Worm (Caenorhabditis elegans) whole organism, early embryonic: Measurements from ENCODE around the gene arrd-10.

Source experiments
- B0310.2 ChIP-seq: sonication (generic microtip); optimal IDR thresholded peaks from 2 replicates; lab custom pipeline; 2016; ENCODE audit warnings: mild to moderate bottlenecking, missing genetic modification characterization, missing compliant biosample characterization
- F13C5.2 ChIP-seq: sonication (generic microtip); optimal IDR thresholded peaks from 2 replicates; lab custom pipeline; 2017; ENCODE audit warnings: mild to moderate bottlenecking, missing genetic modification characterization, inconsistent platforms, missing compliant biosample characterization
- aly-1 ChIP-seq: sonication (generic microtip); optimal IDR thresholded peaks from 2 replicates; lab custom pipeline; 2016; ENCODE audit warnings: missing genetic modification characterization, missing compliant biosample characterization
- ama-1 ChIP-seq: fragments of 150-350 bp; optimal IDR thresholded peaks from 2 replicates; lab custom pipeline; 2014
- ceh-13 ChIP-seq: fragments of 200-800 bp; sonication (Bioruptor generic); optimal IDR thresholded peaks from 2 replicates; lab custom pipeline; 2018; ENCODE audit warnings: mild to moderate bottlenecking, missing genetic modification characterization, missing compliant biosample characterization
- ceh-36 ChIP-seq: sonication (generic microtip); optimal IDR thresholded peaks from 2 replicates; lab custom pipeline; 2016; ENCODE audit warnings: missing genetic modification characterization, inconsistent platforms, missing compliant biosample characterization
- ets-7 ChIP-seq: sonication (generic microtip); optimal IDR thresholded peaks from 2 replicates; lab custom pipeline; 2016; ENCODE audit warnings: missing genotype, missing genetic modification characterization, missing compliant biosample characterization
- flt-1 ChIP-seq: fragments of 200-800 bp; sonication (Bioruptor generic); IDR thresholded peaks from 2 replicates; pipeline ENCODE4 v1.3.6; 2022; ENCODE audit warnings: missing genetic modification characterization, missing compliant biosample characterization
- hmbx-1 ChIP-seq: sonication (generic microtip); optimal IDR thresholded peaks from 2 replicates; lab custom pipeline; 2016; ENCODE audit warnings: mild to moderate bottlenecking, missing genetic modification characterization, missing compliant biosample characterization
- pes-1 ChIP-seq: fragments of 200-800 bp; sonication (Bioruptor generic); IDR thresholded peaks from 2 replicates; pipeline ENCODE4 v1.3.6; 2022; ENCODE audit warnings: missing genetic modification reagents, missing genetic modification characterization, missing compliant biosample characterization
- sea-1 ChIP-seq: fragments of 200-800 bp; sonication (Bioruptor generic); conservative IDR thresholded peaks from 2 replicates; pipeline ENCODE4 v1.3.6; 2022; ENCODE audit warnings: missing genetic modification characterization, missing compliant biosample characterization
- tbx-11 ChIP-seq: fragments of 200-800 bp; sonication (Bioruptor generic); IDR thresholded peaks from 2 replicates; pipeline ENCODE4 v1.3.6; 2022; ENCODE audit warnings: missing genetic modification characterization, missing compliant biosample characterization
- tra-4 ChIP-seq: sonication (generic microtip); optimal IDR thresholded peaks from 2 replicates; lab custom pipeline; 2017; ENCODE audit warnings: missing genetic modification characterization, missing compliant biosample characterization

DNA sequence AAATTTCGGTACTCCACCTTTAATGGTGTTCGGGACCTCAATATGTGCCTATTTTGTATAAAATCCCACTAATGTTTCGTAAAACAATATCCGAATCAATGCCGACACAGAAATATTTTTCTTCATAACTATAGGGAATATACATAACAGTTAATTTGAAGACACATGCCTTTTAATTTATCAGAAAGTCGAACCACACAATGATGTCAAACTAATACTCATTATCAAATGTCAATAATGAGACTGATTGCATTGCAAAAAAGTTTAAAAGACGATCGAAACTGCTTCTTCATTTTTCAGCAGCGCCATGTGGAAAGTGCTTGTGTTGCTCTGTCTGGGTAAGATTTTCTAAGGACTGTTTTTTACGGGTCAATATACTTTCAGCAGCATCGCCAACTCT lies 38.9 kb upstream of the arrd-10 start, which contains the start of gene clec-65:
- TF ChIP-seq tra-4 (tag; lab: Kevin White, UChicago) (no peak), tbx-11 (GFP tag; lab: Robert Waterston, UW) (no peak), ama-1 (lab: Kevin White, UChicago) (no peak), F13C5.2 (tag; lab: Kevin White, UChicago) (no peak), aly-1 (tag; lab: Kevin White, UChicago) (no peak), pes-1 (GFP tag; lab: Robert Waterston, UW) (no peak), sea-1 (GFP tag; lab: Robert Waterston, UW) (no peak), ceh-36 (no peak), hmbx-1 (tag; lab: Kevin White, UChicago) (no peak), ets-7 (no peak), ceh-13 (no peak), flt-1 (GFP tag; lab: Robert Waterston, UW) (no peak), B0310.2 (tag; lab: Kevin White, UChicago) (no peak)
